Fruit fly (Drosophila melanogaster): ENCODE data around the gene Traf4.

DNA sequence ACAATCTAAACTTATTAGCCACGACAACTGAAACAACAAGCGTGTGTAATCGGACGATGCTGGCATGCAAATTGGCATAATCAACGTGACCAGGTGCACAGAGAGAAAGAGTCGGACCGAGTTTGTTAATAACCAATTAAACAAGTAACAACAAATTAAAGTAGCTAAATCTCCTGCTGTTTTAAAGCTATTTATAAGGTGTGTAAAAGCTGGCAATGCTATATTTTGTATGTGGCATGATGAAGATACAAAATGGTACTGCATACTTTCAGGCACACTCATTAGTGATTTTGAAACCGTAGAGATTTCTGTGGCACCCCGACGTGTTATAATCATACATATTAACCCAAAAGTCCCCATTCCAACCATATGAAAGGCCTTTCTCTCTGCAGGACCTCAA is 43.8 kb upstream of the Traf4 start:
- no peak for TF ChIP-seq h (optimal IDR thresholded peaks at IDR 0.05)
- no peak for TF ChIP-seq Myc (optimal IDR thresholded peaks at IDR 0.05)
- TF ChIP-seq insv (optimal IDR thresholded peaks at IDR 0.05): no peak
- no peak for TF ChIP-seq psq (optimal IDR thresholded peaks at IDR 0.05)
